Worm (Caenorhabditis elegans) whole organism, L1 larva: ENCODE measurements around the gene lgc-17.

ENCODE experiments used
- F16B12.6 ChIP-seq: fragments of 150-350 bp; optimal IDR thresholded peaks from 2 replicates; lab custom pipeline; 2014; ENCODE audit warnings: missing biosample characterization, missing genetic modification characterization
- aha-1 ChIP-seq: fragments of 150-350 bp; optimal IDR thresholded peaks from 2 replicates; lab custom pipeline; 2014; ENCODE audit warnings: missing biosample characterization, missing genetic modification characterization
- aly-2 ChIP-seq: fragments of 150-350 bp; optimal IDR thresholded peaks from 2 replicates; lab custom pipeline; 2014; ENCODE audit warnings: missing biosample characterization, missing genetic modification characterization
- ceh-63 ChIP-seq: fragments of 200-800 bp; sonication (Bioruptor generic); optimal IDR thresholded peaks from 2 replicates; lab custom pipeline; 2018; ENCODE audit warnings: mild to moderate bottlenecking, missing genetic modification characterization, missing compliant biosample characterization
- ceh-90 ChIP-seq: sonication (generic microtip); optimal IDR thresholded peaks from 2 replicates; lab custom pipeline; 2016; ENCODE audit warnings: missing genetic modification characterization, missing compliant biosample characterization
- ces-1 ChIP-seq: fragments of 150-350 bp; optimal IDR thresholded peaks from 2 replicates; lab custom pipeline; 2014; ENCODE audit warnings: missing biosample characterization, missing genetic modification reagents, missing genetic modification characterization
- dsc-1 ChIP-seq: sonication (generic microtip); optimal IDR thresholded peaks from 2 replicates; lab custom pipeline; 2016; ENCODE audit warnings: mild to moderate bottlenecking, missing genetic modification characterization, missing compliant biosample characterization
- efl-1 ChIP-seq, 4 experiments: fragments of 150-350 bp; optimal IDR thresholded peaks in 3 of 4; peaks in 1 of 4; 1 replicate in 1 of 4; 2 replicates in 3 of 4; lab custom pipeline; 2014; ENCODE audit warnings: missing biosample characterization in 2 of 4, missing genetic modification characterization in 2 of 4, missing genetic modification reagents in 2 of 4
- egl-13 ChIP-seq: sonication (generic microtip); optimal IDR thresholded peaks from 2 replicates; lab custom pipeline; 2016; ENCODE audit warnings: missing genotype, missing genetic modification reagents, missing genetic modification characterization, missing compliant biosample characterization
- elt-3 ChIP-seq, 6 experiments: fragments of 150-350 bp in 1 of 6; sonication (generic microtip); optimal IDR thresholded peaks; 2 replicates each; lab custom pipeline; 2017 to 2018; ENCODE audit warnings: missing biosample characterization in 6 of 6, missing genetic modification characterization in 6 of 6, inconsistent platforms in 1 of 6
- ets-5 ChIP-seq: fragments of 200-800 bp; sonication (Bioruptor generic); IDR thresholded peaks from 2 replicates; pipeline ENCODE4 v1.3.6; 2022; ENCODE audit warnings: missing genetic modification characterization, missing compliant biosample characterization
- fkh-10 ChIP-seq: sonication (generic microtip); optimal IDR thresholded peaks from 2 replicates; lab custom pipeline; 2017; ENCODE audit warnings: missing biosample characterization, missing genetic modification reagents, missing genetic modification characterization
- fkh-8 ChIP-seq: sonication (generic microtip); optimal IDR thresholded peaks from 2 replicates; lab custom pipeline; 2016; ENCODE audit warnings: mild to moderate bottlenecking, missing genetic modification characterization, missing compliant biosample characterization
- grh-1 ChIP-seq: fragments of 200-800 bp; sonication (Bioruptor generic); IDR thresholded peaks from 2 replicates; pipeline ENCODE4 v1.3.6; 2022; ENCODE audit warnings: missing genetic modification reagents, missing genetic modification characterization, missing compliant biosample characterization
- hpl-2 ChIP-seq: fragments of 150-350 bp; optimal IDR thresholded peaks from 2 replicates; lab custom pipeline; 2014; ENCODE audit warnings: missing biosample characterization, missing genetic modification reagents, missing genetic modification characterization
- isw-1 ChIP-seq: fragments of 200-800 bp; sonication (Bioruptor generic); IDR thresholded peaks from 2 replicates; pipeline ENCODE4 v1.3.6; 2022; ENCODE audit warnings: missing genetic modification characterization, missing compliant biosample characterization
- lin-13 ChIP-seq: fragments of 150-350 bp; optimal IDR thresholded peaks from 2 replicates; lab custom pipeline; 2014; ENCODE audit warnings: missing biosample characterization, missing genetic modification reagents, missing genetic modification characterization
- lin-14 ChIP-seq: fragments of 200-800 bp; sonication (Bioruptor generic); optimal IDR thresholded peaks from 2 replicates; lab custom pipeline; 2018; ENCODE audit warnings: mild to moderate bottlenecking, missing genetic modification characterization, moderate library complexity, missing compliant biosample characterization
- lsy-2 ChIP-seq, 2 experiments: fragments of 150-350 bp; optimal IDR thresholded peaks; 2 replicates each; lab custom pipeline; 2014; ENCODE audit warnings: missing biosample characterization in 2 of 2, missing genetic modification characterization in 2 of 2
- mab-9 ChIP-seq: fragments of 200-800 bp; sonication (Bioruptor generic); IDR thresholded peaks from 2 replicates; pipeline ENCODE4 v1.3.6; 2022; ENCODE audit warnings: missing genetic modification reagents, missing genetic modification characterization, missing compliant biosample characterization
- mef-2 ChIP-seq: fragments of 150-350 bp; optimal IDR thresholded peaks from 2 replicates; lab custom pipeline; 2014; ENCODE audit warnings: missing biosample characterization, missing genetic modification characterization
- mep-1 ChIP-seq: fragments of 150-350 bp; optimal IDR thresholded peaks from 2 replicates; lab custom pipeline; 2014; ENCODE audit warnings: missing biosample characterization, missing genetic modification characterization
- nhr-19 ChIP-seq: fragments of 200-800 bp; sonication (Bioruptor generic); conservative IDR thresholded peaks from 2 replicates; pipeline ENCODE4 v1.3.6; 2022; ENCODE audit warnings: missing genetic modification characterization, missing compliant biosample characterization
- nhr-28 ChIP-seq: fragments of 150-350 bp; optimal IDR thresholded peaks from 2 replicates; lab custom pipeline; 2014; ENCODE audit warnings: missing biosample characterization, missing genetic modification characterization
- nhr-85 ChIP-seq: sonication (generic microtip); peaks from one replicate; lab custom pipeline; 2016; ENCODE audit warnings: missing genetic modification characterization, inconsistent platforms, missing compliant biosample characterization
- nhr-90 ChIP-seq: sonication (generic microtip); optimal IDR thresholded peaks from 2 replicates; lab custom pipeline; 2016; ENCODE audit warnings: mild to moderate bottlenecking, missing genetic modification characterization, missing compliant biosample characterization; ENCODE audit not compliant: poor library complexity
- pax-3 ChIP-seq: fragments of 200-800 bp; sonication (Bioruptor generic); optimal IDR thresholded peaks from 2 replicates; lab custom pipeline; 2018; ENCODE audit warnings: mild to moderate bottlenecking, missing genetic modification characterization, moderate library complexity, missing compliant biosample characterization
- snu-23 ChIP-seq: sonication (generic microtip); optimal IDR thresholded peaks from 2 replicates; lab custom pipeline; 2016; ENCODE audit warnings: missing genetic modification characterization, missing compliant biosample characterization
- unc-86 ChIP-seq: sonication (generic microtip); optimal IDR thresholded peaks from 2 replicates; lab custom pipeline; 2016; ENCODE audit warnings: missing genetic modification characterization, missing compliant biosample characterization
- xbp-1 ChIP-seq: sonication (generic microtip); optimal IDR thresholded peaks from 2 replicates; lab custom pipeline; 2016; ENCODE audit warnings: missing genetic modification characterization, missing compliant biosample characterization
- ztf-11 ChIP-seq, 2 experiments: sonication (generic microtip); optimal IDR thresholded peaks; 2 replicates each; lab custom pipeline; 2016 to 2017; ENCODE audit warnings: missing genetic modification characterization in 2 of 2, missing biosample characterization in 1 of 2, missing compliant biosample characterization in 1 of 2

lgc-17 gene

ce11 chrX:12082813-12083212, 38.6 kb upstream of the lgc-17 start:
- TF ChIP-seq hpl-2 (no peak), fkh-10 (GFP tag; lab: Kevin White, UChicago) (peak; percentile 60), lin-14 (peak; percentile 62), nhr-90 (tag; lab: Kevin White, UChicago) (no peak), fkh-8 (tag; lab: Kevin White, UChicago) (peak; percentile 66), ces-1 (GFP tag; lab: Kevin White, UChicago) (peak; percentile 79), ceh-63 (GFP tag; lab: Kevin White, UChicago) (peak; percentile 17), unc-86 (tag; lab: Kevin White, UChicago) (peak; percentile 13), dsc-1 (tag; lab: Kevin White, UChicago) (peak; percentile 25)
- TF ChIP-seq, all 84 proteins: peak for 7

ce11 chrX:12086297-12086696, 35.1 kb upstream of the lgc-17 start:
- TF ChIP-seq ets-5 (no peak), ztf-11 (tag; optimal IDR thresholded peaks at IDR 0.05; lab: Kevin White, UChicago) (peak in 1 of 2 experiments; percentile 5), nhr-28 (no peak), dsc-1 (tag; lab: Kevin White, UChicago) (peak; percentile 14), F16B12.6 (tag; lab: Kevin White, UChicago) (no peak)

ce11 chrX:12092621-12093020, 28.8 kb upstream of the lgc-17 start:
- TF ChIP-seq ztf-11 (tag; optimal IDR thresholded peaks at IDR 0.05; lab: Kevin White, UChicago) (peak in 1 of 2 experiments; percentile 46), mab-9 (GFP tag; lab: Robert Waterston, UW) (no peak)

DNA sequence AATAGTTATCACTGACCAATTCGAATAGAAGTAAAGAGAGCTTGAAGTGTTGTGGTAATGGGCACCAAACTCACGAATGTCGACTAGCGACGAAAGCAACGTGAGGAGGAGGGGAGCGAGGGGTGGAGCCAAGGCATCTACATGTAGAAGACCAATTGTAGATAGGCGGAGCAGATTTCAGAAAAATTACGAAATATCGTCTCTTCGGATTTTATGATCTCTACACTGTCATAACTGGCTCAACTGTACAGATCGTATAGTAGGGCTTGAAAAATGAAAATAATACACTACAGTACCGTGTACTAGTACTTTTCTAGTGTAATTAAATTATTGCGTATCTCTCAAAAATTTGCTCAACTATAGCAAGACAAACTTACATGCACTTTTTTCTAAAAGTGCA, 28.3 kb upstream of the lgc-17 start, which contains the start of gene W03G11.4:
Gene W03G11.4 (minus strand): TSS at position 101 of the 400 bp plus-strand sequence.
- no peak for TF ChIP-seq lin-13 (GFP tag; lab: Kevin White, UChicago)
- peak; percentile 22 for TF ChIP-seq nhr-85 (tag; lab: Kevin White, UChicago)
- TF ChIP-seq, all 84 proteins: peak for 1

- TF ChIP-seq ceh-90 (tag; lab: Kevin White, UChicago): no peak
- TF ChIP-seq xbp-1 (tag; lab: Kevin White, UChicago): no peak
- no peak for TF ChIP-seq dsc-1 (tag; lab: Kevin White, UChicago)
- no peak for TF ChIP-seq grh-1
- no peak for TF ChIP-seq elt-3 (tag; optimal IDR thresholded peaks at IDR 0.05; lab: Kevin White, UChicago)
- no peak for TF ChIP-seq lin-13 (GFP tag; lab: Kevin White, UChicago)
- TF ChIP-seq F16B12.6 (tag; lab: Kevin White, UChicago): no peak
- TF ChIP-seq aly-2 (tag; lab: Kevin White, UChicago): no peak
- TF ChIP-seq mef-2 (tag; lab: Kevin White, UChicago): no peak
- no peak for TF ChIP-seq snu-23 (GFP tag; lab: Kevin White, UChicago)
- TF ChIP-seq nhr-28: no peak
- no peak for TF ChIP-seq mep-1
- no peak for TF ChIP-seq nhr-19
- no peak for TF ChIP-seq aha-1 (tag; lab: Kevin White, UChicago)
- no peak for TF ChIP-seq isw-1 (GFP tag; lab: Robert Waterston, UW)
- TF ChIP-seq egl-13 (tag; lab: Kevin White, UChicago): no peak
- no peak for TF ChIP-seq pax-3 (tag; lab: Kevin White, UChicago)
Measured at ce11 chrX:12093992-12094391, 27.4 kb upstream of the lgc-17 start.

ce11 chrX:12095200-12095599, 26.2 kb upstream of the lgc-17 start:
- TF ChIP-seq efl-1 (optimal IDR thresholded peaks at IDR 0.05; lab: Kevin White, UChicago): no peak
- peak in 1 of 2 experiments; percentile 58 for TF ChIP-seq efl-1 (GFP tag; optimal IDR thresholded peaks at IDR 0.05 in 1 of 2; lab: Kevin White, UChicago)
- no peak for TF ChIP-seq lsy-2 (tag; optimal IDR thresholded peaks at IDR 0.05; lab: Kevin White, UChicago)
